Worm (Caenorhabditis elegans): Measurements from ENCODE around the gene ZK688.11.

DNA sequence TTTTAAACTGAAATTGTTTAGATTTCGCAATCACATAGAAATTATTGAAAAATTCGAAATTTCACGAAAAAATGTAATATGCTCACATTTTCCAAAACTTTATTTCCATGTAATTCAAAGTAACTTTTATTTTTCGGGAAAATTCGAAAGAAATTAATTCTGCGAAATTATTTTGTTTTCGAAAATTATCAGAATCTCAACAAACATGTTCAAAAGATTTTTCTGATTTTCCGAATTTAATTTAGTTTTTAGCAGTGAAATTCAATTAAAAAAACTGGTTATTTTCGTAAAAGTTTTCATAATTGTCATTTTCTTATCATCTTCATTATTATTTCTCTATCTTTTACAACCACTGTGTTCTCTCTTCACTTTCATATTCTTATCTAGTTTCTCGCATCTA, 48.5 kb upstream of the ZK688.11 start, which contains the start of gene ran-2:
- TF ChIP-seq nhr-237 (tag; optimal IDR thresholded peaks at IDR 0.05) (no peak), nhr-25 (tag; optimal IDR thresholded peaks at IDR 0.05) (no peak), nhr-12 (tag; optimal IDR thresholded peaks at IDR 0.05) (no peak), nhr-43 (tag; optimal IDR thresholded peaks at IDR 0.05; ENCODE audit: poor library complexity, severe bottlenecking) (no peak), pha-4 (tag; optimal IDR thresholded peaks at IDR 0.05) (no peak), unc-62 (GFP tag; optimal IDR thresholded peaks at IDR 0.05) (no peak), mdl-1 (tag; optimal IDR thresholded peaks at IDR 0.05) (no peak), ceh-28 (tag; optimal IDR thresholded peaks at IDR 0.05) (no peak), elt-1 (tag; optimal IDR thresholded peaks at IDR 0.05) (no peak), ceh-9 (tag; optimal IDR thresholded peaks at IDR 0.05) (no peak), lin-39 (tag; optimal IDR thresholded peaks at IDR 0.05) (no peak)

Measured in whole organism, L3 larva.